Worm (Caenorhabditis elegans) whole organism, L2 larva: ENCODE results near the gene tsp-20.

Experiments used
- C34F6.9 ChIP-seq: fragments of 150-350 bp; optimal IDR thresholded peaks from 2 replicates; lab custom pipeline; 2014; ENCODE audit warnings: missing biosample characterization, missing genetic modification characterization
- F13H6.1 ChIP-seq: sonication (generic microtip); optimal IDR thresholded peaks from 2 replicates; lab custom pipeline; 2016; ENCODE audit warnings: missing genetic modification characterization, missing compliant biosample characterization
- Y55F3AM.14 ChIP-seq: fragments of 200-800 bp; sonication (Bioruptor generic); optimal IDR thresholded peaks from 2 replicates; lab custom pipeline; 2018; ENCODE audit warnings: mild to moderate bottlenecking, missing genetic modification characterization, missing compliant biosample characterization
- ZK546.5 ChIP-seq: sonication (generic microtip); optimal IDR thresholded peaks from 2 replicates; lab custom pipeline; 2017; ENCODE audit warnings: missing biosample characterization, missing genetic modification characterization
- alr-1 ChIP-seq: fragments of 150-350 bp; optimal IDR thresholded peaks from 2 replicates; lab custom pipeline; 2014; ENCODE audit warnings: missing biosample characterization, missing genetic modification characterization
- aly-2 ChIP-seq: fragments of 150-350 bp; optimal IDR thresholded peaks from 2 replicates; lab custom pipeline; 2014; ENCODE audit warnings: missing biosample characterization, missing genetic modification characterization
- ama-1 ChIP-seq: fragments of 150-350 bp; optimal IDR thresholded peaks from 2 replicates; lab custom pipeline; 2018; ENCODE audit warnings: inconsistent platforms
- ceh-82 ChIP-seq: fragments of 150-350 bp; optimal IDR thresholded peaks from 2 replicates; lab custom pipeline; 2014; ENCODE audit warnings: missing biosample characterization, missing genetic modification characterization
- crh-2 ChIP-seq: sonication (generic microtip); optimal IDR thresholded peaks from 2 replicates; lab custom pipeline; 2017; ENCODE audit warnings: missing biosample characterization, missing genetic modification characterization
- dmd-4 ChIP-seq: sonication (generic microtip); optimal IDR thresholded peaks from 2 replicates; lab custom pipeline; 2017; ENCODE audit warnings: missing biosample characterization, missing genetic modification characterization
- elt-1 ChIP-seq: fragments of 150-350 bp; optimal IDR thresholded peaks from 2 replicates; lab custom pipeline; 2014; ENCODE audit warnings: missing biosample characterization, missing genetic modification characterization
- fos-1 ChIP-seq: fragments of 150-350 bp; optimal IDR thresholded peaks from 2 replicates; lab custom pipeline; 2014; ENCODE audit warnings: missing biosample characterization, missing genetic modification characterization
- lin-11 ChIP-seq: fragments of 150-350 bp; sonication (generic microtip); optimal IDR thresholded peaks from 2 replicates; lab custom pipeline; 2014; ENCODE audit warnings: missing biosample characterization, missing genetic modification characterization, inconsistent platforms, mixed read lengths
- lin-13 ChIP-seq: fragments of 150-350 bp; optimal IDR thresholded peaks from 2 replicates; lab custom pipeline; 2014; ENCODE audit warnings: missing biosample characterization, missing genetic modification reagents, missing genetic modification characterization
- lin-39 ChIP-seq: fragments of 150-350 bp; optimal IDR thresholded peaks from 2 replicates; lab custom pipeline; 2014; ENCODE audit warnings: missing biosample characterization, missing genetic modification reagents, missing genetic modification characterization
- lsy-2 ChIP-seq, 2 experiments: fragments of 150-350 bp in 1 of 2; sonication (generic microtip) in 1 of 2; optimal IDR thresholded peaks; 2 replicates each; lab custom pipeline; 2014 to 2017; ENCODE audit warnings: missing biosample characterization in 2 of 2, missing genetic modification characterization in 2 of 2
- mab-5 ChIP-seq: fragments of 150-350 bp; optimal IDR thresholded peaks from 2 replicates; lab custom pipeline; 2014; ENCODE audit warnings: missing biosample characterization, missing genetic modification characterization
- mbf-1 ChIP-seq: sonication (generic microtip); optimal IDR thresholded peaks from 2 replicates; lab custom pipeline; 2017; ENCODE audit warnings: missing biosample characterization, missing genetic modification characterization
- nhr-11 ChIP-seq: fragments of 150-350 bp; optimal IDR thresholded peaks from 2 replicates; lab custom pipeline; 2014; ENCODE audit warnings: missing biosample characterization, missing genetic modification characterization
- nhr-12 ChIP-seq: fragments of 150-350 bp; optimal IDR thresholded peaks from 2 replicates; lab custom pipeline; 2014; ENCODE audit warnings: missing biosample characterization, missing genetic modification characterization
- nhr-129 ChIP-seq: fragments of 150-350 bp; optimal IDR thresholded peaks from 2 replicates; lab custom pipeline; 2014; ENCODE audit warnings: missing biosample characterization, missing genetic modification characterization
- nhr-21 ChIP-seq: fragments of 150-350 bp; optimal IDR thresholded peaks from 2 replicates; lab custom pipeline; 2014; ENCODE audit warnings: missing biosample characterization, missing genetic modification characterization
- nhr-237 ChIP-seq: fragments of 150-350 bp; optimal IDR thresholded peaks from 2 replicates; lab custom pipeline; 2014; ENCODE audit warnings: missing biosample characterization, missing genetic modification characterization
- peb-1 ChIP-seq: fragments of 150-350 bp; optimal IDR thresholded peaks from 2 replicates; lab custom pipeline; 2014; ENCODE audit warnings: missing biosample characterization, missing genetic modification characterization
- sem-4 ChIP-seq: fragments of 150-350 bp; optimal IDR thresholded peaks from 2 replicates; lab custom pipeline; 2014; ENCODE audit warnings: missing biosample characterization, missing genetic modification reagents, missing genetic modification characterization
- sma-3 ChIP-seq: sonication (generic microtip); optimal IDR thresholded peaks from 2 replicates; lab custom pipeline; 2016; ENCODE audit warnings: missing genetic modification reagents, missing genetic modification characterization, missing compliant biosample characterization
- sma-9 ChIP-seq, 2 experiments: fragments of 150-350 bp in 1 of 2; sonication (generic microtip) in 1 of 2; optimal IDR thresholded peaks; 2 replicates each; lab custom pipeline; 2014 to 2016; ENCODE audit warnings: missing genetic modification characterization in 2 of 2, mild to moderate bottlenecking in 1 of 2, missing biosample characterization in 1 of 2, missing compliant biosample characterization in 1 of 2, missing genetic modification reagents in 1 of 2, moderate library complexity in 1 of 2
- snpc-4 ChIP-seq: fragments of 150-350 bp; optimal IDR thresholded peaks from 2 replicates; lab custom pipeline; 2014; ENCODE audit warnings: missing biosample characterization, missing genetic modification characterization
- unc-62 ChIP-seq: fragments of 150-350 bp; optimal IDR thresholded peaks from 2 replicates; lab custom pipeline; 2014; ENCODE audit warnings: missing biosample characterization, missing genetic modification reagents, missing genetic modification characterization
- zag-1 ChIP-seq: fragments of 150-350 bp; optimal IDR thresholded peaks from 2 replicates; lab custom pipeline; 2014; ENCODE audit warnings: missing biosample characterization, missing genetic modification characterization
- ztf-11 ChIP-seq: sonication (generic microtip); optimal IDR thresholded peaks from 2 replicates; lab custom pipeline; 2017; ENCODE audit warnings: missing biosample characterization, missing genetic modification characterization

Gene tsp-20

DNA sequence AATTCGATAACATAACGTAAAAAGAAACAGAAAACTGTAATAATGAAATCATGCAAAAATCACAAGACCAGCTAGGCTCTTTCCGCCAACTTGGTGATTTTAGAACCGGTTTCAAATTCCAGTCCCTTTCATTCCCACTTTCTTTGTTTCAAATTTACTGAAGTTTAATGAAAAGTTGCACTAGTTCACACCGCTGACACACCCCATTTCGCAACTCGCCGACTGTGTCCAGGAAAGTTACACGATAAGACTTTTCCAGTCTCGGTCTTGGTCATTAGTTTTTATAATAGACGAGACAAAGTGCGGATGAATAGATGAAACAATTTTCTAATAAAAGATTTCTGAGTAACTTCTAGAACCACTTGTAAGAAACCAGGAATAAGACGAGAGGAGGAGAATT lies 29.9 kb downstream of the tsp-20 start:
- TF ChIP-seq fos-1 (tag; lab: Kevin White, UChicago) = peak; percentile 73
- TF ChIP-seq sma-9 (GFP tag; optimal IDR thresholded peaks at IDR 0.05; lab: Kevin White, UChicago) = peak; percentile 21
- no peak for TF ChIP-seq sma-9 (tag; optimal IDR thresholded peaks at IDR 0.05; lab: Kevin White, UChicago)
- TF ChIP-seq sem-4 (tag; lab: Kevin White, UChicago) = no peak
- TF ChIP-seq, all 48 proteins: peak for 2

DNA sequence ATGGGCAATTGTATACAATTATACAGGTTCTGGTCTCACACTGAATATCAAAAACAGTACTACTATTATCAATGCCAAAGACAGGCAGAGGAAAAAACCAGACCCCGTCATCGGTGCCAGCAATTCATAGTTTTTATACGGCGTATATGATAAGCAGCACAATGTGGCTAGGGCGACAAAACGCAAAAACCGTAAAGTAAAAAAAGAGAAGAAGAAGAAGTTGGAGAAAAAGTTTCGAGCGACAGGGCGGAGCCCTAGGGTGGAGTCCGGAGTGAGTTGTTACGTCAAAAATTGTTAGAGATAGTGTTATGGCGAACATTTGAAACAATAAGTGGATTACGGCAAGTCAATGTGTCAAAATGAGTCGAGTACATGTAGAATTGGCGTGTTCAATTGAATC lies 32.2 kb downstream of the tsp-20 start:
- TF ChIP-seq mab-5 = no peak
- TF ChIP-seq fos-1 (tag; lab: Kevin White, UChicago) = peak; percentile 67
- no peak for TF ChIP-seq ztf-11
- no peak for TF ChIP-seq sma-3 (GFP tag; lab: Kevin White, UChicago)
- TF ChIP-seq unc-62 (GFP tag; lab: Kevin White, UChicago) = no peak
- no peak for TF ChIP-seq elt-1 (tag; lab: Kevin White, UChicago)
- TF ChIP-seq nhr-12 = no peak

DNA sequence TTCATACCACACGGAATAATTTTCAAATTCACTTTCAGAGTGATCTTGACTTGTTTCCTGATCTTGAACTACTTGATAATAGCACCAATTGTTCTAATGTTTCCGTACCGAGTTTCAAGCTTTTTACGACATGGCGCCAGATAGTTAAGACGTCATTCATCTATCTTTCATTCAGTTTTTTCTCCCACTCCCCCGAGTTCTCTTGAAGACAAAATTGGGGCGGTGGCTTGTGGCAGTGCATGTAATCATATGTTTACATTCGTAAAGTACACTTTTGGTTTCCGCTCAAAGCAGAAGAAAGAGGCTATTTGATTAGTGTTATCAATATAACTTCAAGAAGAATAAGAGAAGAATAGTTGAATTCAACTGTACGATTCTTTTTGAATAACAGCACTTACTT lies 34.3 kb downstream of the tsp-20 start:
- TF ChIP-seq ceh-82 = no peak
- TF ChIP-seq fos-1 (tag; lab: Kevin White, UChicago) = no peak
- TF ChIP-seq ama-1 (lab: Kevin White, UChicago) = no peak
- TF ChIP-seq mbf-1 (tag; lab: Kevin White, UChicago) = no peak
- no peak for TF ChIP-seq nhr-237 (tag; lab: Kevin White, UChicago)
- no peak for TF ChIP-seq dmd-4 (tag; lab: Kevin White, UChicago)
- no peak for TF ChIP-seq lsy-2 (tag; optimal IDR thresholded peaks at IDR 0.05; lab: Kevin White, UChicago)
- TF ChIP-seq C34F6.9 (tag; lab: Kevin White, UChicago) = no peak
- TF ChIP-seq nhr-21 (tag; lab: Kevin White, UChicago) = no peak
- TF ChIP-seq alr-1 (tag; lab: Kevin White, UChicago) = no peak
- TF ChIP-seq aly-2 (tag; lab: Kevin White, UChicago) = no peak

DNA sequence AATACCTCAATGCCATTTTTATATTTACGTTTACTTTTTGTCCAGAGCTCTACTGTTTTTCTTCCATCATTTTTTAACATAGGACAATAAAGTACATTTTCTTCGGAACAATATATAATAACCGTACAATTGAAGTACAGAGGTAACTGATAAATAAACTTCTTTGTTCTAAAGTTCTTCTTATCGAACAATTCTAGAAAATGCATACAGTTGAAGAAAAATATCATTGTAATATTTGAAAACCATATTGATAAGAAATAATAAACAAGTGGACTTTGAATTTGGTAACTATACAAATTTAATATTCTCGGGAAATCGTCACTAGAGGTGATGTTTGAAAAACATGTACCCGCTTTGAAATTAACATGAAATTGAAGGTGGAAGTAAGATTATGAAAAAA lies 37.2 kb downstream of the tsp-20 start:
- TF ChIP-seq ztf-11 (no peak), nhr-11 (tag; lab: Kevin White, UChicago) (no peak), lin-39 (tag; lab: Kevin White, UChicago) (no peak), alr-1 (tag; lab: Kevin White, UChicago) (no peak), elt-1 (tag; lab: Kevin White, UChicago) (no peak), ama-1 (lab: Kevin White, UChicago) (no peak), lin-13 (no peak), nhr-12 (no peak), nhr-129 (tag; lab: Kevin White, UChicago) (no peak), zag-1 (tag; lab: Kevin White, UChicago) (no peak), peb-1 (tag; lab: Kevin White, UChicago) (no peak), ZK546.5 (no peak), snpc-4 (tag; lab: Kevin White, UChicago) (no peak), nhr-237 (tag; lab: Kevin White, UChicago) (no peak), fos-1 (tag; lab: Kevin White, UChicago) (no peak), crh-2 (tag; lab: Kevin White, UChicago) (no peak), Y55F3AM.14 (GFP tag; lab: Kevin White, UChicago) (no peak)

DNA sequence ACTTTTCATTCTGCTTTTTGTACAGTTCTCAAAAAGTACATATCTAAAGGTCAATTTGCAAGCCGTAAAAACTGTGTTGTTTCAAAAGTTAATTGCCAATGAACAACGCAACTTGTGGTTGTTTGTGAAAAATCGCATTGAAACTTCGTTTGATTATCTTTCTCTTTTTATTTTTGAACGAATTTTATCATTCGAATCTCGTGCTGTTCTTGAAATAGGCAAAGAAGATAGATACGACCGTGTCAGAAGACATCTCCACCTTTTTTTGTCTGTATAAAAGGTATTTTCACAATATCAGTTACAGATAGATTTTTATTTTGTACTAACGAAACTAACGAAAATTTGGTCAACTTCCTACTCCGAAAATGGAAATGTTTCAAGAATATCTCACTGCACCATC lies 39.4 kb downstream of the tsp-20 start, which contains the start of gene C49F5.7:
Gene C49F5.7 (plus strand): TSS at position 301 of the 400 bp plus-strand sequence.
- TF ChIP-seq crh-2 (tag; lab: Kevin White, UChicago) = peak; percentile 14
- no peak for TF ChIP-seq lin-13
- no peak for TF ChIP-seq nhr-129 (tag; lab: Kevin White, UChicago)
- no peak for TF ChIP-seq F13H6.1 (tag; lab: Kevin White, UChicago)

DNA sequence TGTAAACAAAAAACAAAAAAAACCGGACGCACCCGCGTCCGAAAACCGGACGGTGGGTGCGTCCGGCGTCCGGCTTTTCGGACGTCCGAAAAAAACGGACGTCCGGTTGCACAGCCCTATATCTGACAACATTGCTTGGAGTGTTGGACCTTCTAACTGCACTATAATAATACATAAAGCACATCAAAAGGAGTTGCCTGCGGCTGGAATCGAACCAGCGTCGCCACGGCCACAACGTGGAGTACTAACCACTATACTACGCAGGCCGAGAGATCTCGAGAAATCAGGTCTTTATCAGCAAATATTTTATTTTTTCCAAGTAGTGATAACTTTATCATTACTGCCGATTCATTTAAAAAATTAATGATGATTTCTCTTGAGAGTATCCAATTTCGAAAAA lies 40.5 kb downstream of the tsp-20 start:
- peak; percentile 24 for TF ChIP-seq sma-3 (GFP tag; lab: Kevin White, UChicago)
- TF ChIP-seq unc-62 (GFP tag; lab: Kevin White, UChicago) = no peak
- TF ChIP-seq lin-11 (tag; lab: Kevin White, UChicago) = no peak
